Fruit fly (Drosophila melanogaster) whole organism, wandering third instar larva: ENCODE data around the gene ttm50.

Experiments
- Abd-B ChIP-seq: fragments of >200 bp; optimal IDR thresholded peaks from 2 replicates; lab custom pipeline; 2017; ENCODE audit warnings: missing biosample characterization, missing genetic modification characterization
- GATAd ChIP-seq: sonication (Bioruptor generic); optimal IDR thresholded peaks from 2 replicates; lab custom pipeline; 2016; ENCODE audit warnings: missing biosample characterization, missing genetic modification characterization
- Hnf4 ChIP-seq: fragments of 200-800 bp; sonication (Bioruptor generic); optimal IDR thresholded peaks from 2 replicates; lab custom pipeline; 2016; ENCODE audit warnings: missing biosample characterization, mild to moderate bottlenecking, missing genetic modification characterization
- Hr78 ChIP-seq: fragments of >200 bp; optimal IDR thresholded peaks from 2 replicates; lab custom pipeline; 2017; ENCODE audit warnings: missing biosample characterization, missing genetic modification characterization
- Mio ChIP-seq: sonication (Bioruptor generic); optimal IDR thresholded peaks from 2 replicates; lab custom pipeline; 2016; ENCODE audit warnings: missing biosample characterization, missing genetic modification characterization
- Myc ChIP-seq: fragments of >200 bp; optimal IDR thresholded peaks from 2 replicates; lab custom pipeline; 2017
- Rel ChIP-seq, 2 experiments: fragments of 200-800 bp; sonication (Bioruptor generic) in 1 of 2; optimal IDR thresholded peaks; 2 replicates in 1 of 2; 3 replicates in 1 of 2; lab custom pipeline; 2016 to 2019; ENCODE audit warnings: mild to moderate bottlenecking in 2 of 2, missing biosample characterization in 2 of 2, missing genetic modification characterization in 2 of 2, moderate library complexity in 1 of 2
- br ChIP-seq: fragments of 200-800 bp; sonication (Bioruptor generic); optimal IDR thresholded peaks from 2 replicates; lab custom pipeline; 2016; ENCODE audit warnings: missing biosample characterization, missing genetic modification characterization
- dl ChIP-seq, 2 experiments: fragments of 175-275, 200-275 bp in 1 of 2; fragments of 200-275 bp in 1 of 2; sonication (Bioruptor generic); optimal IDR thresholded peaks; lab custom pipeline; 2018; ENCODE audit warnings: mild to moderate bottlenecking in 2 of 2, missing biosample characterization in 2 of 2, missing genetic modification characterization in 2 of 2, moderate library complexity in 2 of 2; ENCODE audit not compliant: partially characterized antibody in 2 of 2, insufficient read depth in 1 of 2
- dmrt93B ChIP-seq: fragments of 200-800 bp; sonication (Bioruptor generic); optimal IDR thresholded peaks from 2 replicates; lab custom pipeline; 2018; ENCODE audit warnings: missing biosample characterization, mild to moderate bottlenecking, missing genetic modification characterization
- h ChIP-seq: fragments of 200-800 bp; sonication (Bioruptor generic); optimal IDR thresholded peaks from 3 replicates; lab custom pipeline; 2016; ENCODE audit warnings: missing biosample characterization, mild to moderate bottlenecking, missing genetic modification characterization
- psq ChIP-seq: fragments of 200-800 bp; sonication (Bioruptor generic); optimal IDR thresholded peaks from 3 replicates; lab custom pipeline; 2017; ENCODE audit warnings: missing biosample characterization, mild to moderate bottlenecking, missing genetic modification characterization, moderate library complexity

- TF ChIP-seq psq (GFP tag; lab: Kevin White, UChicago): no peak
- no peak for TF ChIP-seq Mio (GFP tag; lab: Kevin White, UChicago)
- no peak for TF ChIP-seq Hnf4
- peak; percentile 9 for TF ChIP-seq h
- no peak for TF ChIP-seq Rel (GFP tag; optimal IDR thresholded peaks at IDR 0.05; lab: Kevin White, UChicago)
- no peak for TF ChIP-seq Rel (tag; optimal IDR thresholded peaks at IDR 0.05; lab: Kevin White, UChicago)
- TF ChIP-seq GATAd (GFP tag; lab: Kevin White, UChicago): no peak
- no peak for TF ChIP-seq Abd-B
- no peak for TF ChIP-seq br (GFP tag; lab: Kevin White, UChicago)
- TF ChIP-seq dl (GFP tag; optimal IDR thresholded peaks at IDR 0.05; lab: Kevin White, UChicago; ENCODE audit: insufficient read depth in 1 of 2, partially characterized antibody in 2 of 2): no peak
- TF ChIP-seq Hr78 (GFP tag; lab: Kevin White, UChicago): no peak
- TF ChIP-seq Myc (lab: Kevin White, UChicago): no peak
- no peak for TF ChIP-seq dmrt93B (GFP tag; lab: Kevin White, UChicago)
Measured at dm6 chrX:2708156-2708734, 23.7 kb downstream of the ttm50 start, which contains the start of gene CG2681.
